Fruit fly (Drosophila melanogaster) S2 (cell line): Measurements from ENCODE around the gene ich.

Experiments used
- CG8478 ChIP-seq: fragments of >200 bp; optimal IDR thresholded peaks from 2 replicates; lab custom pipeline; 2018
- CTCF ChIP-seq, 2 experiments: fragments of >200 bp; optimal IDR thresholded peaks; 2 replicates each; lab custom pipeline; 2018

DNA sequence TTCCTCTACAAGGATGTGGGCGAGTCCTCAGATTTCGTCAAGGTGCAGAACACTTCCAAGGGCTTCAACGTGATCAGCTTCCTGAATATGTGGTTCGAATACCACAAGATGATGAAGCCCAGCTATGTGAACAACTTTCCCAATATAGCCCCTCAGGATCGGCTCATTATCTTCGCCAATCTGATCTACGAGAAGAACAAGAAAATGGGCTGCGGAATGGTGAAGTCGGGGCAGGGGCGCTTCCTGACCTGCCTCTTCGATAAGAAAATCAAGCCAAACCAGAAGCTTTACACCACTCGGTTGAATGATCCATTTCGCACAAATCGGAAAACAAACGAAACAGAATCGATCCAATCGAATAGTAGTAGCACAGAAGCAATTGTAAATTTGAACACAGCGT, 35.4 kb upstream of the ich start:
- TF ChIP-seq CG8478 (lab: Kevin White, UChicago) = no peak
- no peak for TF ChIP-seq CTCF (optimal IDR thresholded peaks at IDR 0.05; lab: Kevin White, UChicago)
